Worm (Caenorhabditis elegans) whole organism, midembryonic: Measurements from ENCODE around the gene spsb-1.

Source experiments
- T22C8.4 ChIP-seq: fragments of 200-800 bp; sonication (Bioruptor generic); IDR thresholded peaks from 2 replicates; pipeline ENCODE4 v1.3.6; 2022; ENCODE audit warnings: missing genetic modification characterization, missing compliant biosample characterization
- cog-1 ChIP-seq: sonication (generic microtip); optimal IDR thresholded peaks from 2 replicates; lab custom pipeline; 2016; ENCODE audit warnings: missing genetic modification characterization, missing compliant biosample characterization
- flt-1 ChIP-seq: fragments of 200-800 bp; sonication (Bioruptor generic); IDR thresholded peaks from 2 replicates; pipeline ENCODE4 v1.3.6; 2022; ENCODE audit warnings: missing genetic modification characterization, missing compliant biosample characterization
- klf-2 ChIP-seq: fragments of 200-800 bp; sonication (Bioruptor generic); conservative IDR thresholded peaks from 2 replicates; pipeline ENCODE4 v1.3.6; 2022; ENCODE audit warnings: missing genetic modification reagents, missing genetic modification characterization, missing compliant biosample characterization
- med-1 ChIP-seq: sonication (generic microtip); optimal IDR thresholded peaks from 2 replicates; lab custom pipeline; 2017; ENCODE audit warnings: missing genetic modification characterization, mild to moderate bottlenecking, missing compliant biosample characterization, antibody characterized with exemption, missing genetic modification reagents; ENCODE audit not compliant: insufficient read depth
- ref-1 ChIP-seq: fragments of 200-800 bp; sonication (Bioruptor generic); conservative IDR thresholded peaks from 2 replicates; pipeline ENCODE4 v1.3.6; 2022; ENCODE audit warnings: missing genetic modification reagents, missing genetic modification characterization, missing compliant biosample characterization
- tab-1 ChIP-seq: fragments of 200-800 bp; sonication (Bioruptor generic); IDR thresholded peaks from 2 replicates; pipeline ENCODE4 v1.3.6; 2022; ENCODE audit warnings: missing genetic modification characterization, missing compliant biosample characterization
- ztf-23 ChIP-seq: fragments of 200-800 bp; sonication (Bioruptor generic); IDR thresholded peaks from 2 replicates; pipeline ENCODE4 v1.3.6; 2022; ENCODE audit warnings: missing genetic modification reagents, missing genetic modification characterization, missing compliant biosample characterization
- ztf-29 ChIP-seq: fragments of 200-800 bp; sonication (Bioruptor generic); IDR thresholded peaks from 2 replicates; pipeline ENCODE4 v1.3.6; 2022; ENCODE audit warnings: missing genetic modification reagents, missing genetic modification characterization, missing compliant biosample characterization

The spsb-1 gene

DNA sequence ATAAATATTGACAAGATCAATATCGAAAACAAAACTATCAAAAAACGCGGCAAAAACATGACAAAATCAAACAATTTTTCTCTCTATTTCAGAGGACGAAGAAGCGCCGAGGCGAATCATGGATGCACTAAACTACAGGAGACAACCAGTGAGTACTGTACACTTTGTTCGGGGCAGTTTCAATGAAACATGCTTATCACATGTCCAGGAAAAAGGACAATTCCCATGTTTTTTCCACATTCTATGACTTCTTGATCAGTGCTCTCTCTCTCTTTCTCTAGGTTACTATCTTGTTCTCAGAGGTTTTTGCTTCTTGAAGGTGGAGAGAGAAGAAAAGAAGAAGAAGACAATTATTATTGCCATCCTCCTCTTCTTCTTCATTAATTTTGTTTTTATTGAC, 967 bp downstream of the spsb-1 start:
- TF ChIP-seq klf-2 (GFP tag; lab: Robert Waterston, UW) = no peak
- no peak for TF ChIP-seq ref-1 (GFP tag; lab: Robert Waterston, UW)
- no peak for TF ChIP-seq T22C8.4 (GFP tag; lab: Robert Waterston, UW)
- no peak for TF ChIP-seq flt-1 (GFP tag; lab: Robert Waterston, UW)
- TF ChIP-seq ztf-29 = no peak
- TF ChIP-seq ztf-23 (GFP tag; lab: Robert Waterston, UW) = no peak
- TF ChIP-seq med-1 = no peak
- TF ChIP-seq tab-1 (GFP tag; lab: Robert Waterston, UW) = no peak
- no peak for TF ChIP-seq cog-1 (tag; lab: Kevin White, UChicago)

DNA sequence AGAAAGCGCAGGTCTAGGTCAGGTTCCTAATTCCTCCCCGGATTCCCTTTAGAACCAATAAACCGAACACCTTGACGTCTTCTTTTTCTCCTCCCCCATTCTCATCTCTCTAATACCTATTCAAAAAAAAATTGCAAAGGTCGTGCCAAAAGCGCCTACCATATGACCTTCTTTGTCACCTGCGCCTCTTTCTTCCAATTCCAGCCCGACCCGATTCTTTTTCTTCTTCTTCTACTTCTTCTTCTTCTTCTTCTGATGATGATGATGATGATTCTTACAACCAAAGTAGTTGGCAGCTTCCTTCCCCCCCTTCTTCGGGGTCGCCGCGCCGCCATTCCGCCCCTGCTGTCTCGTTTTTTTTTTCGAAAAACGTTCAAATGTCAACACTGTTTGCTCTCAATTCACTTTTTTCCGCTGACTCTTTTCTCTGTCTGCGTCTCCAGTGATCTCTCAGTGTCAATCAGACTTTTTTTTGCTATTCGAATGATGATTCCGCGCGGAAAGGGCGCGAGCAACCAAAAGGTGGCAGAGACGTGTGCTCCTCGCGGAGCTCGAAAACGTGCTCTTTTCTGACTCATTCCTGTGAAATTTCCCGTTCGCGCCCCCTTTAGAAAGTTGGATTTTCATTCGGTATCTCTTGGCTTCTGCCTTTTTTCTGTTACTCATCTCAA, 7.0 kb downstream of the spsb-1 start:
- no peak for TF ChIP-seq T22C8.4 (GFP tag; lab: Robert Waterston, UW)
- no peak for TF ChIP-seq med-1
- TF ChIP-seq tab-1 (GFP tag; lab: Robert Waterston, UW) = no peak
- no peak for TF ChIP-seq klf-2 (GFP tag; lab: Robert Waterston, UW)
- no peak for TF ChIP-seq ztf-29
- no peak for TF ChIP-seq ztf-23 (GFP tag; lab: Robert Waterston, UW)
- no peak for TF ChIP-seq ref-1 (GFP tag; lab: Robert Waterston, UW)

DNA sequence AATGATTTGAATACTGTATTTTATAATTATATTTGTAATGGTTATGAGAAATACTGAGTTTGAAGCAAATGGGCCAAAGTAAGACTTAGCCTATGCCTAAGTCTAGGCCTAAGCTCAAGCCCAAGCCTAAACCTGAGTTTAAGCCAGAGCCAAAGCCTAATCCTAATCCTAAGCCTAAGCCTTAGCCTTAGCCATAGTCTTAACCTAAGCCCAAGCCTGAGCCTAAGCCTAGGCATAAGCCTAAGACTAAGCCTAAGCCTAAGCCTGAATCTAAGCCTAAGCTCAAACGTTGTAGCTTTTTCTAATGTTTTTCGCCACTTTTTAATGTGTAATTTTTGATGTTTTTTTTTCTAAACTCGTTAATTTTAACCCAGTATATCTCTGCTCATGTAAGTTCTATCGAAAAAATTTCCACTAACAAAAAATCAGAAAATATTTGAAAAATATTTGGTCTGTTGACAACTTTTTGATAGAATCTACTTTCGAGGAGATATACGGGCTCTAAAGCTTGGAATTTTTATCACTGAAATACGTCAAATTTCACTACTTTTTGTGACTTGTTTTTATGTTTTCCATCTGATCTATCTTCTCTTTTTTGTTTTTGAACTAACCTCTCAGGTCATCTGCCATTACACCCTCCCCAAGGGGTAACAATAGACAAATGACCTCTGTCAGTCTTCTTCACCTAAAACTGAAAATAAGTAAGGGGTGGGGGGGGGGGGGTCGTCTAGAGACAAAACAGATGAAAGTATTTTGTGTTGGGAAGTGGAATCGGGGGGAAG, 7.7 kb downstream of the spsb-1 start:
- no peak for TF ChIP-seq klf-2 (GFP tag; lab: Robert Waterston, UW)
- TF ChIP-seq ref-1 (GFP tag; lab: Robert Waterston, UW) = no peak
- no peak for TF ChIP-seq ztf-23 (GFP tag; lab: Robert Waterston, UW)
- TF ChIP-seq med-1 = no peak
- no peak for TF ChIP-seq ztf-29

DNA sequence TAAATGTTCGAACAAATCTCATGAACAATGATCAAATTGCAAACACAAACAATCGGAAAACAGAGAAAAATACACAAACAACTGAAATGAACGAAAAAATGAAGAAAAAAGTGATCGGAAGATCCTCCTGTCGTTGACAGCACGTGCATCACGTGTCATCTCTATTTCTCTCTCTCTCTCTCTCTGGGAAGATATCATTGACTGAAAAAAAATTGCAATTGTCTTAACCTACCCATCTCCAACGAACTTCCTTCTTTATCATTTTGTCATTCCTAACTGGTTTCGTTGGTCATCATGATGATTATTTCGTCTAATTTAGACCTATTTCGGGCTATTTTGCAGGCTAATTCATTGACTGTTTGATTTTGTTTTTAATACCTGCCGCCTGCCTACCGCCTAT, 8.8 kb downstream of the spsb-1 start:
- TF ChIP-seq ref-1 (GFP tag; lab: Robert Waterston, UW) (no peak), med-1 (no peak), ztf-29 (no peak)

DNA sequence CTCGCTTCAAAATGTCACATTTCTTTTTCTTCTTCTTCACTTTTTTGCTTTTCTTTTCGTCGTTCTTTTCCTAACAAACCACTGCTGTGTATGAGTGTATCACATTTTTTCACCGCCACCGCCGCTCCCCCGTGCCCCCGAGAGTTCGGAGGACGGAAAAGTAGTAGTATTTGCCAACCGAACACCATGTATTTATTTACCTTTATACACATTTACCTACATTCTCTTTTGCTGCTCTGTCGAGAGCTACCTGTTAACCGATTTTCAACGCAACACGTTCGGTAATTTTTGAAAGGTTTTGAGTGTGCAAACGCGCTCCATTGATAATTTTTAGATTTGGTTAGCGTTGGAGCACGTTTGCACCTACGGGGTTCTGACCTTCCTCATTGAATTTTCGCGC, 9.7 kb downstream of the spsb-1 start:
- no peak for TF ChIP-seq cog-1 (tag; lab: Kevin White, UChicago)
- no peak for TF ChIP-seq tab-1 (GFP tag; lab: Robert Waterston, UW)
- TF ChIP-seq med-1 = no peak
- no peak for TF ChIP-seq ztf-29
- TF ChIP-seq klf-2 (GFP tag; lab: Robert Waterston, UW) = no peak

DNA sequence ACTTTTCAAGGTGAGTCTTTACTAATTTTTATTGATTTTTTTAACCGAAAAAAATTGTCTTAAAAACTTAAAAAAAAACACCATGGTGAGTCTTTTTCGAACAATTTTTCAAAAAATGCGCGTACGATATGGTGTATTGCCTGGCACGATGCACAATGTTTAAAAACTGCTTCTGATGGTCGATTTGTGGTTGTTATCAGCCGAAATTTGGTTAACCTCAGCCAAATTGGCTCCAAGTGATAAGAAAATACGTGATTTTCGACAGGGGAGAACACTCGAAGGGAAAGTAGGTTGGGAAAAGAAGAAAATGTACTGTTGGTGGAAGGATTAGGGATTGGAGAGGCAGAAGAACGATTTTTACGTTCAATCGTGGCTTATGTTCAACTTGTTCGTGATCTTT, 11.0 kb downstream of the spsb-1 start:
- no peak for TF ChIP-seq klf-2 (GFP tag; lab: Robert Waterston, UW)

DNA sequence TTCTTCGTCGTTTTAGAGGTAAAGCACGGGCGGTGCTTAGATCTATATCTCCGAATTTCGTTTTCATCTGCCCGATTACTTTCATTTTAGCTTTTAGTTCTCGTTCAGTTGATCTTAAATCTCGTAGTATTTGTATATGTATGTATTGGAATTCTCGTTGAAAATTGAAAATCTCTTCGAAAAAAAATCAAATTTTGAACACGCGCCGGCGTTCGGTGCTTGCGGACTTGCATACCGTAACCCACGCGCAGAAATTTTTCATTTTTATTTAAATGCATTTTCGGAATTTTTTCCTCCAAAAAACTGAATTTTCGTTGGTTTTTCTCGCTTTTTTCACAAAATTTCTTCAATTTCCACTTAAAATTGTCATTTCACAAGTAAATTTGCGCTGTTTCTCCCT, 11.6 kb downstream of the spsb-1 start:
- TF ChIP-seq ztf-29 = no peak
- TF ChIP-seq flt-1 (GFP tag; lab: Robert Waterston, UW) = no peak
- TF ChIP-seq ztf-23 (GFP tag; lab: Robert Waterston, UW) = no peak
- TF ChIP-seq cog-1 (tag; lab: Kevin White, UChicago) = no peak

DNA sequence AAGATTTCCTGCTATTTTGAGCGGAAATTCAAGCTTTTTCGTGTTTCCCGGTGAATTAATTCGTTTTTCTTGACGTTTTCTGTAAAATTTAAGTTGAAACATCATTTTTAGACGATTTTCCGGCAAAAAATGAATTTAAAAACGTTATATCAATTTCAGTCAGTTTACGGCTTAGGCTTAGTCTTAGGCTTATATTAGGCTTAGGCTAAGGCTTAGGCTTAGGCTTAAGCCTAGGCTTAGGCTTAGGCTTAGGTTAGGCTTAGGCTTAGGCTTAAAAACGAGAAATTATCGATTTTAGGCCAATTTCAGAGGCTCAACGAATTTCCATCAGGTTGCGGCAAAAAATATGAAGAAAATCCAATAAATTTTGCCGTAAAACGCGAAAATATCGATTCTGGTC, 12.3 kb downstream of the spsb-1 start:
- TF ChIP-seq ztf-29 = peak; percentile 66; the same call in 1 of the 2 replicates
- no peak for TF ChIP-seq flt-1 (GFP tag; lab: Robert Waterston, UW)

DNA sequence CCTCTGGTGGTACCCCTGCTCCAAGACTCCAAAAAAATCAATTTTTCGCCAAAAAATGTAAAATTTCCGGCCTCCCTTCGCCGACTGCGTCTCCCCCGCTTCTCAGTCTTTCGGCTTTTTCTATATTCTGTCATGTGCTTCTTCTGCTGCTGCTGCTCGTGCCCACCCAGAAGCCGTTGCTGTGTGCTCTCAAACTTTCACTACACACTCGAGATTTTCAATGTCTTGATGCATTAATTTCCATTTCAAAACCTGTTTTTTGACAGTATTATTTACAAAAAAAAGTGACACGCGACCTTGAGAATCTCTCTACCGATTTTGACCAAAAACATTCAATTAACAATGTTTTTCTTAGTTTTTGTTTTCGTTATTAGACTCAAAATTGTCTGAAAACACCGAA, 12.8 kb downstream of the spsb-1 start:
- no peak for TF ChIP-seq klf-2 (GFP tag; lab: Robert Waterston, UW)
- TF ChIP-seq med-1 = no peak
- no peak for TF ChIP-seq flt-1 (GFP tag; lab: Robert Waterston, UW)
- TF ChIP-seq ref-1 (GFP tag; lab: Robert Waterston, UW) = no peak

DNA sequence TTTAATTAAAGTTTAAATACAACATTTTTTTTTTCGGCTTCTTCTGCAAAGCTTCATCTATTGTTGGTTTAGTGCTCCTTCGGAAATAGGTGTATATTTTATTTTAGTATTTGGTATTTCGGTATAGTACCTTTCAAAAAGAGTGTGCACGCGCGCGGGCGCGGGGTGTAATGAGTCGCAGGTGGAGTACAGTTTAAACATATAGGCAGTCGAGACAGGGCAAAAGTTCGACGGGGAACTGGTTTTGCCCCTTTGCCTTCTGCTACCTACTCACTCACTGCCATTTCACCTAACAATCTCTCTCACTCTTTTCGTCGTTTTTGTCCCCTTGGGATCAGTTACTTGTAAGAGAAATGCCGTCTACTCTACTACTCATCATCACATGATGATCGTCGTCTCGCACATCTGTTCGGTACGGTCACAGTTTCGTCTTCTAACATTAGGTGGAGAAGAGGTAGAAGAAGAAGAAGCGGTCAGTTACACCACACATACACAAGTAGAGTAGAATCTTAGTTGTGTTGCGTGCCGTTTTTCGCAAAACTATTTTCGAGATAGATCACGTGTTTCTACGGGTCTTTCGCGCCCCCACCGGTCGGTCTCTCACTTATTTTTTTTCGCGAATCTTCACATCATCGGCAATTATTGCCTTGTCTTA, 15.9 kb downstream of the spsb-1 start:
- TF ChIP-seq ref-1 (GFP tag; lab: Robert Waterston, UW) = no peak
- TF ChIP-seq flt-1 (GFP tag; lab: Robert Waterston, UW) = no peak
- TF ChIP-seq cog-1 (tag; lab: Kevin White, UChicago) = no peak
- TF ChIP-seq ztf-23 (GFP tag; lab: Robert Waterston, UW) = peak; percentile 32; the same call in 1 of the 2 replicates
- TF ChIP-seq T22C8.4 (GFP tag; lab: Robert Waterston, UW) = no peak

DNA sequence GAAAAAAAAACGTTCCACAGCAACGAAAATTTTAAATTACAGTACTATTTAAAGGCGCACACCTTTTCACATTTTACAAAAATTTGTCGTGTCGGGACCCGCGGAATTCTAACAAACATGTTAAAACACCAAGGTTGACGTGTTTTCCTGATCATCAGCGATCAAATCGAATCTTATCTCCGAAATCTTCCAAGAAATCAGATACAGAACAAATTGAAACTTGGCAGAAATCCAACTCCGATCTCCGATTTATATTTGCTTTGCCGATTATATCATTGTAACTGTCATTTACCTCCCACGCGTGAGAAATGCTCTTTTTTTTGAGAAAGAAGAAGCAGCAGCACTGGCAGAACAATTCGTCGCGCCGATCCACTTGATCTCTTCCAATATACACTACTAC, 17.2 kb downstream of the spsb-1 start:
- TF ChIP-seq tab-1 (GFP tag; lab: Robert Waterston, UW) (no peak), ref-1 (GFP tag; lab: Robert Waterston, UW) (no peak), flt-1 (GFP tag; lab: Robert Waterston, UW) (no peak), ztf-29 (no peak), ztf-23 (GFP tag; lab: Robert Waterston, UW) (no peak), med-1 (no peak), T22C8.4 (GFP tag; lab: Robert Waterston, UW) (no peak), klf-2 (GFP tag; lab: Robert Waterston, UW) (no peak), cog-1 (tag; lab: Kevin White, UChicago) (no peak)
